Fruit fly (Drosophila melanogaster) whole organism, prepupa: Measurements from ENCODE around the gene CG43133.

Source experiments
- Blimp-1 ChIP-seq: fragments of 200-800 bp; sonication (Bioruptor generic); optimal IDR thresholded peaks from 3 replicates; lab custom pipeline; 2017; ENCODE audit warnings: missing biosample characterization, missing genetic modification characterization, mild to moderate bottlenecking, moderate library complexity, missing genetic modification reagents
- CG11902 ChIP-seq: fragments of 200-800 bp; sonication (Bioruptor generic); optimal IDR thresholded peaks from 3 replicates; lab custom pipeline; 2016; ENCODE audit warnings: missing biosample characterization, missing genetic modification characterization
- CG15336 ChIP-seq: fragments of 200-800 bp; sonication (Bioruptor generic); IDR thresholded peaks from 2 replicates; pipeline ENCODE4 v1.3.6; 2022; ENCODE audit warnings: missing biosample characterization, missing genetic modification characterization
- CG16779 ChIP-seq: fragments of 200-800 bp; sonication (Bioruptor generic); optimal IDR thresholded peaks from 3 replicates; lab custom pipeline; 2017; ENCODE audit warnings: missing biosample characterization, mild to moderate bottlenecking, missing genetic modification characterization
- CG3032 ChIP-seq: fragments of 200-800 bp; optimal IDR thresholded peaks from 2 replicates; lab custom pipeline; 2019; ENCODE audit warnings: missing biosample characterization, mild to moderate bottlenecking, missing genetic modification characterization, moderate library complexity
- Smox ChIP-seq: fragments of 200-800 bp; sonication (Bioruptor generic); optimal IDR thresholded peaks from 3 replicates; lab custom pipeline; 2016; ENCODE audit warnings: missing biosample characterization, missing genetic modification characterization
- Sox102F ChIP-seq: fragments of 200-800 bp; sonication (Bioruptor generic); optimal IDR thresholded peaks from 2 replicates; lab custom pipeline; 2016; ENCODE audit warnings: missing biosample characterization, mild to moderate bottlenecking, missing genetic modification characterization
- Sox14 ChIP-seq: fragments of 200-800 bp; sonication (Bioruptor generic); optimal IDR thresholded peaks from 3 replicates; lab custom pipeline; 2016; ENCODE audit warnings: missing biosample characterization, missing genetic modification characterization
- fd59A ChIP-seq: fragments of 200-800 bp; sonication (Bioruptor generic); optimal IDR thresholded peaks from 2 replicates; lab custom pipeline; 2017; ENCODE audit warnings: missing biosample characterization, mild to moderate bottlenecking, missing genetic modification characterization, missing genetic modification reagents
- lz ChIP-seq: fragments of 200-800 bp; sonication (Bioruptor generic); optimal IDR thresholded peaks from 3 replicates; lab custom pipeline; 2016; ENCODE audit warnings: missing biosample characterization, missing genetic modification characterization
- vri ChIP-seq: fragments of 200-800 bp; sonication (Bioruptor generic); optimal IDR thresholded peaks from 3 replicates; lab custom pipeline; 2016; ENCODE audit warnings: missing biosample characterization, mild to moderate bottlenecking, missing genetic modification characterization

DNA sequence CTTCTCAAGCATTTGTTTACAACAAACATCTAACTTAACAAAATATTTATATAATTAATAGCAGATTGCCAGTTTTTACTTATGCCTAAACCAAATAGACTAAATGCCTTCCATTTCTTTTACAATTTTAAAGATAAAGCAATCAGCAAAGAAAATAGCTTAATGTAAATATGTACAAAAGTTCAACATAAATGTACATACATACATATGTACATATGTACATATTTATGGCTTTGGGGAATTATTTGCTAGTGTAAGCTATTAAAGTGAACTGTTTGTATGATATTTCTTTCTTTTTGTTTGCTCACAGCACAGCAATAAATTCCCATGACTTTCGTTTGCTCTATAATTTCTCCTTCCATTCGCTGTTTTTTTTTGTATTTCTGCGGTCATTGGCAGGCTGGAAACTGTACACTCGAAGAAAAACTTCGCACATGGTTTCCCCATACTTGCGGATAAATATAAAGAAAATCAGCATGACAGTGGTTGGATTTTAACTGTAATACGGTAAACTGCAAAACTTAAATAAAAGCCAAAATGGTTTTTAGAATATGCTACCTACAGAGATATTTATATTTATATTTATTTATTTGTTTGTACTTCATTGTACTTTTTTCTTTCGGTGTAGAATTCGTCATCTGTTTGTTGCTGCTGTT is 11.1 kb upstream of the CG43133 start:
- no peak for TF ChIP-seq lz (GFP tag; lab: Kevin White, UChicago)
- no peak for TF ChIP-seq CG11902 (GFP tag; lab: Kevin White, UChicago)
- TF ChIP-seq vri (GFP tag; lab: Kevin White, UChicago): no peak
- TF ChIP-seq CG3032 (tag; lab: Kevin White, UChicago): no peak
- no peak for TF ChIP-seq Smox (GFP tag; lab: Kevin White, UChicago)
- no peak for TF ChIP-seq Blimp-1 (GFP tag; lab: Kevin White, UChicago)
- TF ChIP-seq CG15336 (GFP tag; lab: Robert Waterston, UW): no peak
- no peak for TF ChIP-seq fd59A (GFP tag; lab: Kevin White, UChicago)
- no peak for TF ChIP-seq Sox14 (GFP tag; lab: Kevin White, UChicago)
- TF ChIP-seq CG16779 (tag; lab: Kevin White, UChicago): no peak
- TF ChIP-seq Sox102F: no peak
